ENCODE assay signal across 3 fruit fly cellular contexts in the genomic region with DNA sequence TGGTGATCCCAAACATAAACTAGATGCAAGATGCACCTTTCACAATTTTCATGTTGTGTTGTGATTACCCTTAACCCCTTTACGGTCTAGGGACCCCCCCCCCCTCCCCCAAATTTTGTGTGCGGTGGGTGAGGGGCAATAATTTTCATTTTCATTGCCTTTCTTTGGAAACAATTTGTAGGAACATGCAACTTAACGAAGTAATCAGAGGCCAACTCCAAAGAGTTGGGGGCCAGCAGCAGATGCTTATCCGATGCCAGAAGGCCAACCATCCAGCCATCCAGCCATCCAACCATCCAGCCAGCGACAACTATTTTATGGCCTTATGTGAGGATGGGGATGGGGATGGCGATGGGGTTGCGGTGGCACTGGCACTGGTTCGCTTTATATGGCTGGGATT.
TF ChIP-seq lines count a peak whose summit lies in the region.

No protein-coding gene starts in this region.

- no peak for TF ChIP-seq CTCF in whole organism, embryonic (GFP tag; optimal IDR thresholded peaks at IDR 0.05; lab: Kevin White, UChicago)

TF ChIP-seq in whole organism, embryonic, 481 proteins besides CTCF, POLR2A, EP300 and RAD21:
- no peak for TF ChIP-seq Drgx (GFP tag; IDR thresholded peaks at IDR 0.05; lab: Robert Waterston, UW)
- peak; percentile 9; the same call in 1 of the 2 replicates for TF ChIP-seq Awh (GFP tag; IDR thresholded peaks at IDR 0.05; lab: Robert Waterston, UW)
- TF ChIP-seq CG8281 (tag; optimal IDR thresholded peaks at IDR 0.05; lab: Kevin White, UChicago), result peak; percentile 9
- peak in 1 of 3 experiments; percentile 92 for TF ChIP-seq Stat92E (GFP tag; optimal IDR thresholded peaks at IDR 0.05; lab: Kevin White, UChicago)
- TF ChIP-seq CG16813 (GFP tag; IDR thresholded peaks at IDR 0.05; lab: Robert Waterston, UW; ENCODE audit: partially characterized antibody), result 0 out of 3 replicates have a peak, but pooled peaks have one; percentile 13
- peak; percentile 67 for TF ChIP-seq grn (GFP tag; optimal IDR thresholded peaks at IDR 0.05; lab: Kevin White, UChicago)
- TF ChIP-seq Hmx (GFP tag; optimal IDR thresholded peaks at IDR 0.05; lab: Kevin White, UChicago), result no peak

TF ChIP-seq in whole organism, prepupa, 60 proteins besides CTCF, POLR2A, EP300 and RAD21:
- TF ChIP-seq CG10631 (GFP tag; optimal IDR thresholded peaks at IDR 0.05; lab: Kevin White, UChicago) (no peak), svp (GFP tag; lab: Kevin White, UChicago) (peak; percentile 28)

TF ChIP-seq in whole organism, wandering third instar larva, 38 proteins besides CTCF, POLR2A, EP300 and RAD21:
- TF ChIP-seq rgr (GFP tag; optimal IDR thresholded peaks at IDR 0.05; lab: Kevin White, UChicago), result no peak
- no peak for TF ChIP-seq woc (GFP tag; optimal IDR thresholded peaks at IDR 0.05; lab: Kevin White, UChicago)
- TF ChIP-seq Dfd (GFP tag; optimal IDR thresholded peaks at IDR 0.05; lab: Kevin White, UChicago), result peak; percentile 84
- TF ChIP-seq Vsx2 (GFP tag; optimal IDR thresholded peaks at IDR 0.05; lab: Kevin White, UChicago; ENCODE audit: partially characterized antibody), result no peak
- no peak for TF ChIP-seq lola (GFP tag; optimal IDR thresholded peaks at IDR 0.05; lab: Kevin White, UChicago)
TF ChIP-seq in whole organism, wandering third instar larva: peak in this region for 1.
